Fruit fly (Drosophila melanogaster): Measurements from ENCODE around the gene brm.

DNA sequence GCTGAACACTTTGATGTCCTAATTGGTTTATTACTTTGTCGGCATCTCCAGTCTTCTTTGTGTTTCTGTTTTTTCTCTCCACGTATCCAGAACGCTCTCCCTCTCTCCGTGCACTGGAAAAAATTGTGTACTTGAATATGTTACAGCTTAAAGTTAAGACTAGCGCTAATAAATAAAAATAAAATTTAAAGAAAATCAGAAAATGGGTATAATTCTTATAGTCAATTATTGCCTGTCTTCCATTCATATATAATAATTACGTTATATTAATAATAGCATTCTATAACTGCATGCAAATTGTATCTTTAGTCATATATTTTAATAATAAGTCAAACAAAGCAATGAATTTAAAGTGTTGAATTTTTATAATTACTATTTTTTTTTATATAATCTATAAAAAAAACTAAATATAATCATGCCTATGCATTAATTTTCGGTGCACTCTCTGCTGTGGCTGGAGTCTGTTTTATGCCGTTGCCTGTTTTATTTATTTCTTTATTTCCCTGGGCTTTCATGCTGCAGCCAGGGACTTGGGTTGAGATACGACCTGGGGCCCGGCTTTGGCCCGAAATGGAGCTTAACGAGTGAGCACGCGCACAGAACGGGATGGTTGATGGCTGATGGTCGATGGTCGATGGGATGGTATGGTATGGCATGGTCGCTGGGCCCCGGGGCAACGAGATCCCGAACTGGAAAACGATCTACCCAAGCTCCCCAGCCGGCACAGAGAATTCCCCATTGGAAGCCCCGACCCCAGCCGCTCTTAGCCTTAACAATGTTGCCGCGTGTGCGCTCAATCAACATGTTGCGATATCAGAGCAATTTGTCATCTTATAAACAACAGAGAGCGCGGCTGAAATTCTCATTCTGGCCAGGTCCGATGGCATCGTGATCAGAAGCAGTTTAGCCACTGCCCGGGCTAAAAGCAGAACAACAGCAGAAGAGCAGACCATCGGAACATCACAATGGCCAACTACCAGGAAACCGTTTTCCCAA lies 33.4 kb upstream of the brm start:
- TF ChIP-seq pan (optimal IDR thresholded peaks at IDR 0.05): no peak
- TF ChIP-seq Dll (optimal IDR thresholded peaks at IDR 0.05): no peak
- no peak for TF ChIP-seq CG8478 (optimal IDR thresholded peaks at IDR 0.05)
- no peak for TF ChIP-seq EcR (GFP tag; optimal IDR thresholded peaks at IDR 0.05)

Measured in whole organism.